Fruit fly (Drosophila melanogaster): ENCODE data around the gene CG11168.

- TF ChIP-seq EcR (GFP tag; optimal IDR thresholded peaks at IDR 0.05) (no peak), CG34367 (tag; optimal IDR thresholded peaks at IDR 0.05) (no peak), CG10348 (GFP tag; IDR thresholded peaks at IDR 0.05) (no peak), Snoo (tag; optimal IDR thresholded peaks at IDR 0.05) (no peak), Pif1B (GFP tag; optimal IDR thresholded peaks at IDR 0.05) (no peak), CG8301 (tag; optimal IDR thresholded peaks at IDR 0.05) (no peak), fd96Ca (GFP tag; IDR thresholded peaks at IDR 0.05) (no peak), CG4496 (GFP tag; IDR thresholded peaks at IDR 0.05) (no peak), Pif1A (GFP tag; optimal IDR thresholded peaks at IDR 0.05) (no peak), CG17806 (tag; optimal IDR thresholded peaks at IDR 0.05) (peak; percentile 13), rn (GFP tag; IDR thresholded peaks at IDR 0.05) (no peak), CG9948 (tag; optimal IDR thresholded peaks at IDR 0.05) (no peak), CG13204 (GFP tag; optimal IDR thresholded peaks at IDR 0.05) (no peak)
Measured at dm6 chr3R:24876843-24877457, 41.0 kb upstream of the CG11168 start, which contains the start of the genes CG11089 and CG31381.
